Fruit fly (Drosophila melanogaster) whole organism, embryonic: ENCODE results near the gene CG33286.

Experiments used
- Ada2b ChIP-seq: fragments of 200-800 bp; sonication (Bioruptor generic); IDR thresholded peaks from 2 replicates; pipeline ENCODE4 v1.3.6; 2022; ENCODE audit warnings: missing biosample characterization, missing genetic modification characterization
- Asciz ChIP-seq: fragments of 200-800 bp; sonication (Bioruptor generic); optimal IDR thresholded peaks from 2 replicates; lab custom pipeline; 2017; ENCODE audit warnings: missing biosample characterization, mild to moderate bottlenecking, missing genetic modification characterization, missing genetic modification reagents
- Atf3 ChIP-seq: fragments of 200-800 bp; sonication (Bioruptor generic); optimal IDR thresholded peaks from 3 replicates; lab custom pipeline; 2016; ENCODE audit warnings: missing biosample characterization, missing genetic modification characterization
- Blimp-1 ChIP-seq: fragments of 200-800 bp; sonication (Bioruptor generic); optimal IDR thresholded peaks from 3 replicates; lab custom pipeline; 2018; ENCODE audit warnings: missing biosample characterization, missing genetic modification characterization, mild to moderate bottlenecking, moderate library complexity, missing genetic modification reagents
- Bteb2 ChIP-seq: fragments of 200-800 bp; sonication (Bioruptor generic); optimal IDR thresholded peaks from 2 replicates; lab custom pipeline; 2016; ENCODE audit warnings: missing biosample characterization, missing genetic modification characterization
- CG12155 ChIP-seq: fragments of 200-800 bp; sonication (Bioruptor generic); optimal IDR thresholded peaks from 3 replicates; lab custom pipeline; 2016; ENCODE audit warnings: missing biosample characterization, missing genetic modification characterization
- CG15479 ChIP-seq: fragments of 200-800 bp; sonication (Bioruptor generic); optimal IDR thresholded peaks from 3 replicates; lab custom pipeline; 2019; ENCODE audit warnings: missing biosample characterization, mild to moderate bottlenecking, missing genetic modification characterization, moderate library complexity
- CG17328 ChIP-seq: fragments of 200-800 bp; sonication (Bioruptor generic); IDR thresholded peaks from 2 replicates; pipeline ENCODE4 v1.3.6; 2022; ENCODE audit warnings: missing biosample characterization, missing genetic modification characterization
- CG17385 ChIP-seq: fragments of 200-800 bp; sonication (Bioruptor generic); optimal IDR thresholded peaks from 3 replicates; lab custom pipeline; 2018; ENCODE audit warnings: missing biosample characterization, mild to moderate bottlenecking, missing genetic modification characterization
- CG18619 ChIP-seq: fragments of 200-800 bp; sonication (Bioruptor generic); optimal IDR thresholded peaks from 3 replicates; lab custom pipeline; 2017; ENCODE audit warnings: missing biosample characterization, mild to moderate bottlenecking, missing genetic modification characterization
- CG2712 ChIP-seq: fragments of 200-800 bp; optimal IDR thresholded peaks from 3 replicates; lab custom pipeline; 2019; ENCODE audit warnings: missing biosample characterization, mild to moderate bottlenecking, missing genetic modification characterization, moderate library complexity
- CG30403 ChIP-seq: fragments of 200-800 bp; sonication (Bioruptor generic); optimal IDR thresholded peaks from 3 replicates; lab custom pipeline; 2016; ENCODE audit warnings: missing biosample characterization, missing genetic modification characterization
- CG31441 ChIP-seq: fragments of 200-800 bp; sonication (Bioruptor generic); IDR thresholded peaks from 2 replicates; pipeline ENCODE4 v1.3.6; 2022; ENCODE audit warnings: missing biosample characterization, missing genetic modification characterization
- CG32767 ChIP-seq: fragments of 200-800 bp; sonication (Bioruptor generic); IDR thresholded peaks from 2 replicates; pipeline ENCODE4 v1.3.6; 2022; ENCODE audit warnings: missing biosample characterization, missing genetic modification characterization
- CG34376 ChIP-seq: fragments of 200-800 bp; sonication (Bioruptor generic); optimal IDR thresholded peaks from 2 replicates; lab custom pipeline; 2018; ENCODE audit warnings: missing biosample characterization, mild to moderate bottlenecking, missing genetic modification characterization
- CG4360 ChIP-seq: fragments of 200-800 bp; sonication (Bioruptor generic); IDR thresholded peaks from 2 replicates; pipeline ENCODE4 v1.3.6; 2022; ENCODE audit warnings: missing biosample characterization, missing genetic modification characterization
- CG4424 ChIP-seq: fragments of 200-800 bp; sonication (Bioruptor generic); optimal IDR thresholded peaks from 3 replicates; lab custom pipeline; 2016; ENCODE audit warnings: missing biosample characterization, missing genetic modification characterization
- CG4730 ChIP-seq: fragments of 200-800 bp; sonication (Bioruptor generic); IDR thresholded peaks from 2 replicates; pipeline ENCODE4 v1.3.6; 2022; ENCODE audit warnings: missing biosample characterization, missing genetic modification characterization
- CG6175 ChIP-seq: fragments of 200-800 bp; sonication (Bioruptor generic); IDR thresholded peaks from 3 replicates; pipeline ENCODE4 v1.3.6; 2022; ENCODE audit warnings: missing biosample characterization, missing genetic modification characterization
- CG6689 ChIP-seq: fragments of 200-800 bp; sonication (Bioruptor generic); IDR thresholded peaks from 2 replicates; pipeline ENCODE4 v1.3.6; 2022; ENCODE audit warnings: missing biosample characterization, missing genetic modification characterization
- CG6765 ChIP-seq: fragments of 200-800 bp; sonication (Bioruptor generic); optimal IDR thresholded peaks from 3 replicates; lab custom pipeline; 2017; ENCODE audit warnings: missing biosample characterization, mild to moderate bottlenecking, missing genetic modification characterization
- D19B ChIP-seq: fragments of 200-800 bp; sonication (Bioruptor generic); optimal IDR thresholded peaks from 2 replicates; lab custom pipeline; 2017; ENCODE audit warnings: missing biosample characterization, mild to moderate bottlenecking, missing genetic modification characterization
- Dbx ChIP-seq: fragments of 200-800 bp; sonication (Bioruptor generic); IDR thresholded peaks from 3 replicates; pipeline ENCODE4 v1.3.6; 2022; ENCODE audit warnings: missing biosample characterization, missing genetic modification characterization
- Drgx ChIP-seq: fragments of 200-800 bp; sonication (Bioruptor generic); IDR thresholded peaks from 2 replicates; pipeline ENCODE4 v1.3.6; 2022; ENCODE audit warnings: missing biosample characterization, missing genetic modification characterization
- GATAe ChIP-seq: fragments of 200-800 bp; sonication (Bioruptor generic); conservative IDR thresholded peaks from 2 replicates; pipeline ENCODE4 v1.3.6; 2022; ENCODE audit warnings: missing biosample characterization, missing genetic modification characterization
- Jarid2 ChIP-seq: fragments of 200-800 bp; sonication (Bioruptor generic); optimal IDR thresholded peaks from 3 replicates; lab custom pipeline; 2017; ENCODE audit warnings: mild to moderate bottlenecking, missing biosample characterization, missing genetic modification reagents, missing genetic modification characterization
- Med ChIP-seq: fragments of 200-800 bp; sonication (Bioruptor generic); peaks from one replicate; lab custom pipeline; 2016; ENCODE audit warnings: missing biosample characterization, missing genetic modification characterization, mild to moderate bottlenecking, inconsistent platforms, moderate library complexity
- Pdp1 ChIP-seq, 2 experiments: fragments of 200-800 bp; sonication (Bioruptor generic); optimal IDR thresholded peaks; 3 replicates each; lab custom pipeline; 2016; ENCODE audit warnings: missing biosample characterization in 2 of 2, missing genetic modification characterization in 2 of 2, mild to moderate bottlenecking in 1 of 2, moderate library complexity in 1 of 2
- Spps ChIP-seq: fragments of 200-800 bp; sonication (Bioruptor generic); optimal IDR thresholded peaks from 2 replicates; lab custom pipeline; 2018; ENCODE audit warnings: missing biosample characterization, mild to moderate bottlenecking, missing genetic modification characterization
- Sry-β ChIP-seq: fragments of 200-800 bp; sonication (Bioruptor generic); optimal IDR thresholded peaks from 2 replicates; lab custom pipeline; 2018; ENCODE audit warnings: missing biosample characterization, mild to moderate bottlenecking, missing genetic modification characterization, moderate library complexity
- Ssrp ChIP-seq: fragments of 200-800 bp; sonication (Bioruptor generic); optimal IDR thresholded peaks from 2 replicates; lab custom pipeline; 2018; ENCODE audit warnings: missing biosample characterization, mild to moderate bottlenecking, missing genetic modification characterization, moderate library complexity
- aop ChIP-seq: fragments of 200-800 bp; sonication (Bioruptor generic); IDR thresholded peaks from 2 replicates; pipeline ENCODE4 v1.3.6; 2022; ENCODE audit warnings: missing biosample characterization, missing genetic modification characterization
- az2 ChIP-seq: fragments of 200-800 bp; sonication (Bioruptor generic); optimal IDR thresholded peaks from 3 replicates; lab custom pipeline; 2016; ENCODE audit warnings: missing biosample characterization, missing genetic modification characterization
- chn ChIP-seq: fragments of 200-800 bp; sonication (Bioruptor generic); optimal IDR thresholded peaks from 2 replicates; lab custom pipeline; 2016; ENCODE audit warnings: missing biosample characterization, missing genetic modification characterization
- dysf ChIP-seq: fragments of 200-800 bp; sonication (Bioruptor generic); IDR thresholded peaks from 3 replicates; pipeline ENCODE4 v1.3.6; 2022; ENCODE audit warnings: missing biosample characterization, missing genetic modification characterization
- emc ChIP-seq: fragments of 200-800 bp; sonication (Bioruptor generic); optimal IDR thresholded peaks from 2 replicates; lab custom pipeline; 2016; ENCODE audit warnings: missing biosample characterization, missing genetic modification characterization
- fd3F ChIP-seq: fragments of 200-800 bp; sonication (Bioruptor generic); optimal IDR thresholded peaks from 2 replicates; lab custom pipeline; 2018; ENCODE audit warnings: missing biosample characterization, mild to moderate bottlenecking, missing genetic modification characterization, moderate library complexity
- fd96Cb ChIP-seq: fragments of 200-800 bp; sonication (Bioruptor generic); optimal IDR thresholded peaks from 2 replicates; lab custom pipeline; 2018; ENCODE audit warnings: missing biosample characterization, mild to moderate bottlenecking, missing genetic modification characterization, moderate library complexity
- grau ChIP-seq: fragments of 200-800 bp; optimal IDR thresholded peaks from 3 replicates; lab custom pipeline; 2019; ENCODE audit warnings: missing biosample characterization, mild to moderate bottlenecking, missing genetic modification characterization, moderate library complexity
- kni ChIP-seq: fragments of 200-800 bp; sonication (Bioruptor generic); optimal IDR thresholded peaks from 3 replicates; lab custom pipeline; 2017; ENCODE audit warnings: mild to moderate bottlenecking, missing biosample characterization, missing genetic modification reagents, missing genetic modification characterization
- mirr ChIP-seq: fragments of 200-800 bp; sonication (Bioruptor generic); optimal IDR thresholded peaks from 3 replicates; lab custom pipeline; 2018; ENCODE audit warnings: missing biosample characterization, mild to moderate bottlenecking, missing genetic modification characterization
- nau ChIP-seq: fragments of 200-800 bp; sonication (Bioruptor generic); optimal IDR thresholded peaks from 3 replicates; lab custom pipeline; 2017; ENCODE audit warnings: missing biosample characterization, mild to moderate bottlenecking, missing genetic modification characterization, missing genetic modification reagents
- pan ChIP-seq, 4 experiments: fragments of >200 bp in 3 of 4; fragments of 200-800 bp in 1 of 4; sonication (Bioruptor generic) in 1 of 4; optimal IDR thresholded peaks in 3 of 4; IDR thresholded peaks in 1 of 4; 2 replicates each; pipeline versions ENCODE4 v1.3.6 to Lab custom; 2017 to 2022; ENCODE audit warnings: missing biosample characterization in 2 of 4, missing genetic modification characterization in 2 of 4, mixed read lengths in 1 of 4
- pho ChIP-seq: fragments of 200-800 bp; sonication (Bioruptor generic); optimal IDR thresholded peaks from 2 replicates; lab custom pipeline; 2016; ENCODE audit warnings: missing biosample characterization, missing genetic modification characterization
- salm ChIP-seq: fragments of 200-800 bp; sonication (Bioruptor generic); optimal IDR thresholded peaks from 2 replicates; lab custom pipeline; 2018; ENCODE audit warnings: missing biosample characterization, mild to moderate bottlenecking, missing genetic modification characterization
- tio ChIP-seq: fragments of 200-800 bp; sonication (Bioruptor generic); optimal IDR thresholded peaks from 2 replicates; lab custom pipeline; 2017; ENCODE audit warnings: missing biosample characterization, missing genetic modification characterization, inconsistent platforms
- z ChIP-seq: fragments of 200-800 bp; sonication (Bioruptor generic); IDR thresholded peaks from 3 replicates; pipeline ENCODE4 v1.3.6; 2022; ENCODE audit warnings: missing biosample characterization, missing genetic modification characterization
- zen ChIP-seq: fragments of 200-800 bp; sonication (Bioruptor generic); optimal IDR thresholded peaks from 3 replicates; lab custom pipeline; 2018; ENCODE audit warnings: missing biosample characterization, mild to moderate bottlenecking, missing genetic modification characterization, moderate library complexity

CG33286 gene

DNA sequence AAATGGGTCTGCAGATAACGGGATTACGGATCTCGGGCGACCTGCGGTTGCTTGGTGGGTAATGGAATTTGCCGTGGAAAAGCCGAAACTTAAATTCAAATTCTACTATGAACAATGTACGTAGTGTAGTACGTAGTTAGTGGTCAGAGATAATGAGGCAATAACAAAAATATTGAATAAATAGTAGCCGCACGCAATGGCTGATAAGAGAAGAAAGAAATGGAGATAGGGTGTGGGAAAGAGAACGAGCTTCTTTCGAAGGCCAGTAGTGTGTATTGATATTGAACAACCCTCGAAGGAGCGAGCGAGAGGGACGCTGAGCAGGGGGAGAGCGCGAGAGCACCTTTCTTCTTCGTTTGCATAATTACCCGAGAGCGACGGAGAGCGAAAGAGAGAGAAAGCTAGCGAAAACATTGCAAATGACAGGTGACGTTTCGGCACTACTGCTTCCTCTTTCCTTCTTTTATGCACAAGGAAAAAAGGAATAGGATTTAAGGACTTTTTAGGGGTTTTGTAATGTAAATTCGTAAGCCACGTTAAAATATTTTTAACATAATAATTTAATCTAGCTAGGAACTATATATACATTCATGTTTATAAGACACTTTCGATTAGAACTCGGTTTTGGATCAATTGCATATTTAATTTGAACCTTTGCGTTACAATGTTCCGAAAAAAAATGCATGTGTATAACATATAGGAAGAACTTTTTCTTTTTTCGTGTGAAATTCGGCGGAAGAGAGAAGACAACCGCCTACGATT lies 36.5 kb upstream of the CG33286 start (continued):
- TF ChIP-seq Med (GFP tag; lab: Kevin White, UChicago), result peak; percentile 78
- TF ChIP-seq zen (tag; lab: Kevin White, UChicago), result peak; percentile 72
- TF ChIP-seq Ssrp (tag; lab: Kevin White, UChicago), result peak; percentile 29
- TF ChIP-seq mirr, result peak; percentile 63
- no peak for TF ChIP-seq Spps (tag; lab: Kevin White, UChicago)
- peak; percentile 8 for TF ChIP-seq CG30403 (GFP tag; lab: Kevin White, UChicago)
- TF ChIP-seq CG17385, result peak; percentile 73
- no peak for TF ChIP-seq aop
- peak; percentile 6 for TF ChIP-seq tio (GFP tag; lab: Kevin White, UChicago)
- no peak for TF ChIP-seq CG12155 (GFP tag; lab: Kevin White, UChicago)
- no peak for TF ChIP-seq CG4730 (GFP tag; lab: Robert Waterston, UW)
- TF ChIP-seq CG4424, result peak; percentile 5
- peak; percentile 43; the same call in 1 of the 2 replicates for TF ChIP-seq CG4360
- TF ChIP-seq Dbx (GFP tag; lab: Robert Waterston, UW), result 0 out of 3 replicates have a peak, but pooled peaks have one; percentile 22
- peak; percentile 54; the same call in 1 of the 2 replicates for TF ChIP-seq CG32767
- TF ChIP-seq z, result no peak
- TF ChIP-seq pan (optimal IDR thresholded peaks at IDR 0.05; lab: Kevin White, UChicago), result no peak
- no peak for TF ChIP-seq pan (GFP tag; optimal IDR thresholded peaks at IDR 0.05 in 1 of 2, IDR thresholded peaks at IDR 0.05 in 1 of 2)
- TF ChIP-seq kni, result peak; percentile 31
- TF ChIP-seq nau (GFP tag; lab: Kevin White, UChicago), result peak; percentile 49
- TF ChIP-seq Bteb2 (GFP tag; lab: Kevin White, UChicago), result peak; percentile 12
- peak; percentile 19 for TF ChIP-seq fd96Cb
- peak; percentile 18 for TF ChIP-seq Asciz (GFP tag; lab: Kevin White, UChicago)
- TF ChIP-seq Atf3 (GFP tag; lab: Kevin White, UChicago), result no peak
- peak; percentile 63 for TF ChIP-seq GATAe
- TF ChIP-seq CG31441 (GFP tag; lab: Robert Waterston, UW), result no peak
- TF ChIP-seq Drgx (GFP tag; lab: Robert Waterston, UW), result 0 out of 2 replicates have a peak, but pooled peaks have one; percentile 23
- no peak for TF ChIP-seq emc (GFP tag; lab: Kevin White, UChicago)
- no peak for TF ChIP-seq az2
- peak; percentile 22 for TF ChIP-seq CG2712 (tag; lab: Kevin White, UChicago)
- peak; percentile 20 for TF ChIP-seq pho (GFP tag; lab: Kevin White, UChicago)
- TF ChIP-seq Ada2b (GFP tag; lab: Robert Waterston, UW), result no peak
- TF ChIP-seq D19B (GFP tag; lab: Kevin White, UChicago), result peak; percentile 32
- peak; percentile 98 for TF ChIP-seq CG15479
- peak; percentile 23 for TF ChIP-seq CG18619 (GFP tag; lab: Kevin White, UChicago)
- TF ChIP-seq CG17328 (GFP tag; lab: Robert Waterston, UW), result no peak
- TF ChIP-seq grau (tag; lab: Kevin White, UChicago), result peak; percentile 57
- no peak for TF ChIP-seq CG6175 (GFP tag; lab: Robert Waterston, UW)
- no peak for TF ChIP-seq Sry-β (GFP tag; lab: Kevin White, UChicago)
- no peak for TF ChIP-seq salm (tag; lab: Kevin White, UChicago)
- peak; percentile 14 for TF ChIP-seq chn (GFP tag; lab: Kevin White, UChicago)
- TF ChIP-seq dysf (GFP tag; lab: Robert Waterston, UW), result peak; percentile 52; the same call in 1 of the 3 replicates
- TF ChIP-seq Jarid2 (GFP tag; lab: Kevin White, UChicago), result no peak
- peak in 1 of 2 experiments; percentile 91 for TF ChIP-seq Pdp1 (GFP tag; optimal IDR thresholded peaks at IDR 0.05; lab: Kevin White, UChicago)
- TF ChIP-seq fd3F (GFP tag; lab: Kevin White, UChicago), result peak; percentile 24
- peak; percentile 25; the same call in 1 of the 2 replicates for TF ChIP-seq CG6689
- TF ChIP-seq CG34376 (GFP tag; lab: Kevin White, UChicago), result peak; percentile 8
- no peak for TF ChIP-seq CG6765
- TF ChIP-seq Blimp-1 (GFP tag; lab: Kevin White, UChicago), result peak; percentile 9
